Fruit fly (Drosophila melanogaster): ENCODE measurements around the gene Fum2.
A peak's percentile ranks its signal among the peaks of the same experiment; 100 is the strongest.

Gene Fum2

dm6 chrX:6654198-6654831 is 27.3 kb upstream of the Fum2 start, which contains the start of the genes CG3226 and Cdc7 (continued):
- TF ChIP-seq CG12071 (GFP tag; optimal IDR thresholded peaks at IDR 0.05) (peak; percentile 79), knrl (GFP tag; IDR thresholded peaks at IDR 0.05; ENCODE audit: partially characterized antibody) (peak; percentile 75), Abd-B (GFP tag; optimal IDR thresholded peaks at IDR 0.05) (no peak), CG2116 (GFP tag; optimal IDR thresholded peaks at IDR 0.05) (peak; percentile 83), pzg (GFP tag; optimal IDR thresholded peaks at IDR 0.05) (peak; percentile 81), CG13894 (tag; optimal IDR thresholded peaks at IDR 0.05) (peak; percentile 38), CG1792 (GFP tag; optimal IDR thresholded peaks at IDR 0.05) (no peak), CG11723 (GFP tag; optimal IDR thresholded peaks at IDR 0.05) (peak; percentile 52), trh (GFP tag; optimal IDR thresholded peaks at IDR 0.05) (peak; percentile 0), Dip2 (GFP tag; IDR thresholded peaks at IDR 0.05) (no peak), CG11085 (GFP tag; IDR thresholded peaks at IDR 0.05) (no peak), CG10565 (GFP tag; optimal IDR thresholded peaks at IDR 0.05) (no peak), Hand (GFP tag; optimal IDR thresholded peaks at IDR 0.05) (peak; percentile 65), Elba2 (GFP tag; optimal IDR thresholded peaks at IDR 0.05) (no peak), CG10959 (GFP tag; IDR thresholded peaks at IDR 0.05) (no peak), CG1603 (tag; optimal IDR thresholded peaks at IDR 0.05) (peak; percentile 73), pfk (GFP tag; optimal IDR thresholded peaks at IDR 0.05) (peak; percentile 66), ap (GFP tag; IDR thresholded peaks at IDR 0.05) (peak; percentile 26; the same call in 1 of the 2 replicates), dysf (GFP tag; IDR thresholded peaks at IDR 0.05) (peak; percentile 51; the same call in 1 of the 3 replicates), Poxn (GFP tag; IDR thresholded peaks at IDR 0.05) (no peak), CG9215 (GFP tag; IDR thresholded peaks at IDR 0.05) (no peak), gro (GFP tag; optimal IDR thresholded peaks at IDR 0.05) (peak; percentile 60), Oli (tag; optimal IDR thresholded peaks at IDR 0.05) (peak; percentile 53), Atf6 (GFP tag; IDR thresholded peaks at IDR 0.05) (peak; percentile 55; the same call in 1 of the 2 replicates), sqz (GFP tag; optimal IDR thresholded peaks at IDR 0.05) (peak; percentile 72), C15 (GFP tag; IDR thresholded peaks at IDR 0.05) (no peak), Xbp1 (GFP tag; optimal IDR thresholded peaks at IDR 0.05) (peak; percentile 68), mirr (GFP tag; optimal IDR thresholded peaks at IDR 0.05) (peak; percentile 73), Ravus (GFP tag; IDR thresholded peaks at IDR 0.05) (no peak), CG14965 (GFP tag; optimal IDR thresholded peaks at IDR 0.05; ENCODE audit: borderline replicate concordance) (no peak), Sin3A (optimal IDR thresholded peaks at IDR 0.05) (peak; percentile 78), CG3995 (GFP tag; optimal IDR thresholded peaks at IDR 0.05) (peak; percentile 72), schlank (tag; optimal IDR thresholded peaks at IDR 0.05) (peak; percentile 78), CG17829 (tag; optimal IDR thresholded peaks at IDR 0.05) (peak; percentile 71), CG11695 (GFP tag; IDR thresholded peaks at IDR 0.05) (peak; percentile 65; the same call in 2 of the 3 replicates), gcm (GFP tag; optimal IDR thresholded peaks at IDR 0.05) (peak; percentile 74), yki (optimal IDR thresholded peaks at IDR 0.05) (no peak), Lim3 (GFP tag; IDR thresholded peaks at IDR 0.05) (no peak), CG2889 (GFP tag; IDR thresholded peaks at IDR 0.05) (no peak), lab (GFP tag; optimal IDR thresholded peaks at IDR 0.05) (peak; percentile 90), exex (tag; optimal IDR thresholded peaks at IDR 0.05) (peak; percentile 49), esg (GFP tag; conservative IDR thresholded peaks at IDR 0.05) (peak; percentile 23; the same call in 1 of the 2 replicates), ash1 (GFP tag; optimal IDR thresholded peaks at IDR 0.05) (peak; percentile 66), Sox102F (GFP tag; optimal IDR thresholded peaks at IDR 0.05) (peak; percentile 27), Dek (tag; optimal IDR thresholded peaks at IDR 0.05) (peak; percentile 56), Nf-YC (tag; optimal IDR thresholded peaks at IDR 0.05) (peak; percentile 72), stwl (tag; optimal IDR thresholded peaks at IDR 0.05) (peak; percentile 53), CG4730 (GFP tag; IDR thresholded peaks at IDR 0.05) (0 out of 2 replicates have a peak, but pooled peaks have one; percentile 26), PHDP (tag; optimal IDR thresholded peaks at IDR 0.05) (peak; percentile 78), CG10979 (tag; optimal IDR thresholded peaks at IDR 0.05) (peak; percentile 47)
